Worm (Caenorhabditis elegans): Measurements from ENCODE around the gene R07C3.13.

DNA sequence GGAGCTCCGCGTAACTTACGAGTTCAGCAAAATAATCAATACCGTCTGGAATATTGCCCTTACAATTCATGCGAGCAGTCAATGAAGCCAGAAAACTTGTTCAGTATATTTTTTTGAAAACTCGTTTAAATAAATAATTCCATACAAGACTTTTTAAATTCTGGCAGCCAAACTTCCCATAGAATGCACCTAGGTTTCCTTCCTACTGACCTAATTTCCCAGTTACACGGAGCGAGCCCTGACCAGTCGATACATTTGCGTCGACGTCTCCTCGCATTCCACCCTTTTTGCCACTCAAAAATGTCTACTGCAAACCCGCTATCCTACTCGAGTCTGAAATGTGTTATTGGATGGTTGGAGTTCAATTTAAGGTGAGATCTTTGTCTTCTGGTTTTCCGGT, 9.9 kb downstream of the R07C3.13 start, which contains the start of gene fbxc-30:
- TF ChIP-seq ama-1 (optimal IDR thresholded peaks at IDR 0.05) (no peak), hmbx-1 (tag; optimal IDR thresholded peaks at IDR 0.05) (no peak), hnd-1 (tag; optimal IDR thresholded peaks at IDR 0.05) (no peak), flt-1 (GFP tag; IDR thresholded peaks at IDR 0.05) (no peak), ceh-13 (GFP tag; optimal IDR thresholded peaks at IDR 0.05) (no peak), tbx-11 (GFP tag; IDR thresholded peaks at IDR 0.05) (no peak), scrt-1 (GFP tag; IDR thresholded peaks at IDR 0.05) (no peak), sea-1 (GFP tag; conservative IDR thresholded peaks at IDR 0.05) (no peak), tbx-37 (GFP tag; conservative IDR thresholded peaks at IDR 0.05) (no peak), B0310.2 (tag; optimal IDR thresholded peaks at IDR 0.05) (no peak), F13C5.2 (tag; optimal IDR thresholded peaks at IDR 0.05) (no peak), ets-7 (tag; optimal IDR thresholded peaks at IDR 0.05) (no peak), ceh-36 (tag; optimal IDR thresholded peaks at IDR 0.05) (no peak), aly-1 (tag; optimal IDR thresholded peaks at IDR 0.05) (no peak)
